Worm (Caenorhabditis elegans) whole organism, L4/young adult: ENCODE measurements around the gene B0546.3.

ENCODE experiments used
- dao-5 ChIP-seq: sonication (generic microtip); optimal IDR thresholded peaks from 2 replicates; lab custom pipeline; 2016; ENCODE audit warnings: missing genotype, missing genetic modification characterization, moderate library complexity, missing compliant biosample characterization
- him-1 ChIP-seq: sonication (generic microtip); optimal IDR thresholded peaks from 2 replicates; lab custom pipeline; 2016; ENCODE audit warnings: missing genotype, missing genetic modification reagents, missing genetic modification characterization, missing compliant biosample characterization

- TF ChIP-seq dao-5 (tag; lab: Kevin White, UChicago) = no peak
- no peak for TF ChIP-seq him-1 (tag; lab: Kevin White, UChicago)
Measured at ce11 chrIV:3428434-3428950, 45.9 kb upstream of the B0546.3 start, which contains the start of the genes C04C3.9 and srz-60.
